Worm (Caenorhabditis elegans) whole organism, midembryonic: ENCODE measurements around the gene pcs-1.

Experiments
- T22C8.4 ChIP-seq: fragments of 200-800 bp; sonication (Bioruptor generic); IDR thresholded peaks from 2 replicates; pipeline ENCODE4 v1.3.6; 2022; ENCODE audit warnings: missing genetic modification characterization, missing compliant biosample characterization
- cog-1 ChIP-seq: sonication (generic microtip); optimal IDR thresholded peaks from 2 replicates; lab custom pipeline; 2016; ENCODE audit warnings: missing genetic modification characterization, missing compliant biosample characterization
- flt-1 ChIP-seq: fragments of 200-800 bp; sonication (Bioruptor generic); IDR thresholded peaks from 2 replicates; pipeline ENCODE4 v1.3.6; 2022; ENCODE audit warnings: missing genetic modification characterization, missing compliant biosample characterization
- ref-1 ChIP-seq: fragments of 200-800 bp; sonication (Bioruptor generic); conservative IDR thresholded peaks from 2 replicates; pipeline ENCODE4 v1.3.6; 2022; ENCODE audit warnings: missing genetic modification reagents, missing genetic modification characterization, missing compliant biosample characterization
- ztf-29 ChIP-seq: fragments of 200-800 bp; sonication (Bioruptor generic); IDR thresholded peaks from 2 replicates; pipeline ENCODE4 v1.3.6; 2022; ENCODE audit warnings: missing genetic modification reagents, missing genetic modification characterization, missing compliant biosample characterization

DNA sequence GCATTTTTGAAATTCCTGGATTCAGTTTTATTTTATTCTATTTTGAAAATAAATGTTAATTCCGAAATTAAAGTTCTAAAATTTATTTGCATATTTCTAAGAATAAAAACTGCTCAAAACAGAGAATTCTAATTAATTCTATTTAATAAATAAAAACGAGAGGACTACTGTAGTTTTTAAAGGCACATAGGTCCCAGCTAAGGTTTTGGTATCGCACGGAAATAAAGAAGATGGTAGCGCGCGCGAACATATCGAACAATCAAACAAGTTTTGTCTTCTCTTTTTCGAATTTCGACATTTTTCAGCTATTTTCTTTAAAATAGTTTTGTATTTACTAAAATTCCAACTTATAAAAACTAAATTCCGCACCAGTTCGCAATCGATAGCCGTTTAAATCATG is 321 bp upstream of the pcs-1 start:
- TF ChIP-seq flt-1 (GFP tag; lab: Robert Waterston, UW) (no peak), T22C8.4 (GFP tag; lab: Robert Waterston, UW) (no peak), cog-1 (tag; lab: Kevin White, UChicago) (no peak), ref-1 (no peak), ztf-29 (no peak)
